Fruit fly (Drosophila melanogaster) whole organism, embryonic: ENCODE data around the gene CG12075.

ENCODE experiments used
- Atf-2 ChIP-seq: fragments of 200-800 bp; sonication (Bioruptor generic); optimal IDR thresholded peaks from 2 replicates; lab custom pipeline; 2016; ENCODE audit warnings: missing biosample characterization, missing genetic modification characterization
- B-H1 ChIP-seq: fragments of 200-800 bp; sonication (Bioruptor generic); IDR thresholded peaks from 3 replicates; pipeline ENCODE4 v1.3.6; 2022; ENCODE audit warnings: missing biosample characterization, missing genetic modification characterization
- Bteb2 ChIP-seq: fragments of 200-800 bp; sonication (Bioruptor generic); optimal IDR thresholded peaks from 2 replicates; lab custom pipeline; 2016; ENCODE audit warnings: missing biosample characterization, missing genetic modification characterization
- CG10267 ChIP-seq: fragments of 200-800 bp; sonication (Bioruptor generic); optimal IDR thresholded peaks from 2 replicates; lab custom pipeline; 2018; ENCODE audit warnings: missing biosample characterization, mild to moderate bottlenecking, missing genetic modification characterization, moderate library complexity
- CG13296 ChIP-seq: fragments of 200-800 bp; sonication (Bioruptor generic); optimal IDR thresholded peaks from 3 replicates; lab custom pipeline; 2018; ENCODE audit warnings: missing biosample characterization, mild to moderate bottlenecking, missing genetic modification characterization
- CG13894 ChIP-seq: fragments of 200-800 bp; sonication (Bioruptor generic); optimal IDR thresholded peaks from 3 replicates; lab custom pipeline; 2018; ENCODE audit warnings: missing biosample characterization, mild to moderate bottlenecking, missing genetic modification characterization, moderate library complexity
- CG1647 ChIP-seq: fragments of 200-800 bp; sonication (Bioruptor generic); optimal IDR thresholded peaks from 3 replicates; lab custom pipeline; 2016; ENCODE audit warnings: missing biosample characterization, missing genetic modification characterization
- CG17328 ChIP-seq: fragments of 200-800 bp; sonication (Bioruptor generic); IDR thresholded peaks from 2 replicates; pipeline ENCODE4 v1.3.6; 2022; ENCODE audit warnings: missing biosample characterization, missing genetic modification characterization
- CG17829 ChIP-seq: fragments of 200-800 bp; optimal IDR thresholded peaks from 2 replicates; lab custom pipeline; 2019; ENCODE audit warnings: missing biosample characterization, mild to moderate bottlenecking, missing genetic modification characterization, moderate library complexity
- CG18476 ChIP-seq: fragments of 200-800 bp; sonication (Bioruptor generic); optimal IDR thresholded peaks from 2 replicates; lab custom pipeline; 2016; ENCODE audit warnings: missing biosample characterization, mild to moderate bottlenecking, missing genetic modification characterization
- CG18599 ChIP-seq: fragments of 200-800 bp; sonication (Bioruptor generic); optimal IDR thresholded peaks from 3 replicates; lab custom pipeline; 2017; ENCODE audit warnings: missing biosample characterization, missing genetic modification characterization, mild to moderate bottlenecking, moderate library complexity, missing genetic modification reagents
- CG18764 ChIP-seq: fragments of 200-800 bp; sonication (Bioruptor generic); optimal IDR thresholded peaks from 3 replicates; lab custom pipeline; 2016; ENCODE audit warnings: missing biosample characterization, missing genetic modification characterization
- CG31365 ChIP-seq: fragments of 200-800 bp; sonication (Bioruptor generic); optimal IDR thresholded peaks from 2 replicates; lab custom pipeline; 2018; ENCODE audit warnings: missing biosample characterization, mild to moderate bottlenecking, missing genetic modification characterization
- CG3847 ChIP-seq: fragments of 200-800 bp; sonication (Bioruptor generic); IDR thresholded peaks from 2 replicates; pipeline ENCODE4 v1.3.6; 2022; ENCODE audit warnings: missing biosample characterization, missing genetic modification characterization
- CG3995 ChIP-seq: fragments of 200-800 bp; sonication (Bioruptor generic); optimal IDR thresholded peaks from 3 replicates; lab custom pipeline; 2016; ENCODE audit warnings: missing biosample characterization, missing genetic modification characterization
- CG42726 ChIP-seq: fragments of 200-800 bp; sonication (Bioruptor generic); IDR thresholded peaks from 2 replicates; pipeline ENCODE4 v1.3.6; 2022; ENCODE audit warnings: missing biosample characterization, missing genetic modification characterization; ENCODE audit not compliant: partially characterized antibody
- CG6791 ChIP-seq: fragments of 200-800 bp; sonication (Bioruptor generic); IDR thresholded peaks from 3 replicates; pipeline ENCODE4 v1.3.6; 2022; ENCODE audit warnings: missing biosample characterization, missing genetic modification characterization; ENCODE audit not compliant: partially characterized antibody
- CG7745 ChIP-seq: fragments of 200-800 bp; sonication (Bioruptor generic); optimal IDR thresholded peaks from 2 replicates; lab custom pipeline; 2018; ENCODE audit warnings: missing biosample characterization, mild to moderate bottlenecking, missing genetic modification characterization, moderate library complexity
- CG7987 ChIP-seq: fragments of 200-800 bp; sonication (Bioruptor generic); optimal IDR thresholded peaks from 2 replicates; lab custom pipeline; 2018; ENCODE audit warnings: missing biosample characterization, mild to moderate bottlenecking, missing genetic modification characterization, moderate library complexity
- CG9932 ChIP-seq: fragments of 200-800 bp; sonication (Bioruptor generic); IDR thresholded peaks from 2 replicates; pipeline ENCODE4 v1.3.6; 2022; ENCODE audit warnings: missing biosample characterization, missing genetic modification characterization
- Dbx ChIP-seq: fragments of 200-800 bp; sonication (Bioruptor generic); IDR thresholded peaks from 3 replicates; pipeline ENCODE4 v1.3.6; 2022; ENCODE audit warnings: missing biosample characterization, missing genetic modification characterization
- Deaf1 ChIP-seq: fragments of 200-800 bp; optimal IDR thresholded peaks from 3 replicates; lab custom pipeline; 2019; ENCODE audit warnings: missing biosample characterization, mild to moderate bottlenecking, missing genetic modification characterization, moderate library complexity
- Dp ChIP-seq: fragments of 200-800 bp; sonication (Bioruptor generic); optimal IDR thresholded peaks from 2 replicates; lab custom pipeline; 2018; ENCODE audit warnings: missing biosample characterization, mild to moderate bottlenecking, missing genetic modification characterization, moderate library complexity
- Dref ChIP-seq: fragments of 200-800 bp; sonication (Bioruptor generic); IDR thresholded peaks from 2 replicates; pipeline ENCODE4 v1.3.6; 2022; ENCODE audit warnings: missing biosample characterization, missing genetic modification characterization
- Fer3 ChIP-seq: fragments of 200-800 bp; sonication (Bioruptor generic); optimal IDR thresholded peaks from 2 replicates; lab custom pipeline; 2018; ENCODE audit warnings: missing biosample characterization, mild to moderate bottlenecking, missing genetic modification characterization, moderate library complexity
- HmgD ChIP-seq: fragments of 200-800 bp; sonication (Bioruptor generic); optimal IDR thresholded peaks from 3 replicates; lab custom pipeline; 2016; ENCODE audit warnings: missing biosample characterization, missing genetic modification characterization
- HmgZ ChIP-seq: fragments of 200-800 bp; sonication (Bioruptor generic); optimal IDR thresholded peaks from 2 replicates; lab custom pipeline; 2018; ENCODE audit warnings: missing biosample characterization, mild to moderate bottlenecking, missing genetic modification characterization
- Lhr ChIP-seq: fragments of 200-800 bp; sonication (Bioruptor generic); optimal IDR thresholded peaks from 3 replicates; lab custom pipeline; 2017; ENCODE audit warnings: mild to moderate bottlenecking, missing biosample characterization, missing genetic modification reagents, missing genetic modification characterization
- Med ChIP-seq: fragments of 200-800 bp; sonication (Bioruptor generic); peaks from one replicate; lab custom pipeline; 2016; ENCODE audit warnings: missing biosample characterization, missing genetic modification characterization, mild to moderate bottlenecking, inconsistent platforms, moderate library complexity
- NC2β ChIP-seq: fragments of 200-800 bp; sonication (Bioruptor generic); optimal IDR thresholded peaks from 2 replicates; lab custom pipeline; 2016; ENCODE audit warnings: missing biosample characterization, missing genetic modification characterization
- Ptx1 ChIP-seq: fragments of 200-800 bp; sonication (Bioruptor generic); IDR thresholded peaks from 2 replicates; pipeline ENCODE4 v1.3.6; 2022; ENCODE audit warnings: missing biosample characterization, missing genetic modification characterization
- Rfx ChIP-seq: fragments of 200-800 bp; sonication (Bioruptor generic); IDR thresholded peaks from 2 replicates; pipeline ENCODE4 v1.3.6; 2022; ENCODE audit warnings: missing biosample characterization, missing genetic modification characterization
- Sox102F ChIP-seq: fragments of 200-800 bp; sonication (Bioruptor generic); optimal IDR thresholded peaks from 2 replicates; lab custom pipeline; 2018; ENCODE audit warnings: missing biosample characterization, mild to moderate bottlenecking, missing genetic modification characterization, moderate library complexity
- Sry-δ ChIP-seq: fragments of 200-800 bp; sonication (Bioruptor generic); optimal IDR thresholded peaks from 2 replicates; lab custom pipeline; 2016; ENCODE audit warnings: missing biosample characterization, missing genetic modification characterization
- Xrp1 ChIP-seq: fragments of 200-800 bp; sonication (Bioruptor generic); IDR thresholded peaks from 2 replicates; pipeline ENCODE4 v1.3.6; 2022; ENCODE audit warnings: missing biosample characterization, missing genetic modification characterization
- dmrt99B ChIP-seq: fragments of 200-800 bp; sonication (Bioruptor generic); optimal IDR thresholded peaks from 2 replicates; lab custom pipeline; 2018; ENCODE audit warnings: missing biosample characterization, mild to moderate bottlenecking, missing genetic modification characterization, moderate library complexity
- fru ChIP-seq: fragments of >200 bp; optimal IDR thresholded peaks from 2 replicates; lab custom pipeline; 2017
- ham ChIP-seq: fragments of 200-800 bp; sonication (Bioruptor generic); IDR thresholded peaks from 2 replicates; pipeline ENCODE4 v1.3.6; 2022; ENCODE audit warnings: missing biosample characterization, missing genetic modification characterization
- nerfin-1 ChIP-seq: fragments of 200-800 bp; sonication (Bioruptor generic); optimal IDR thresholded peaks from 3 replicates; lab custom pipeline; 2019; ENCODE audit warnings: missing biosample characterization, mild to moderate bottlenecking, missing genetic modification characterization, moderate library complexity
- pan ChIP-seq, 4 experiments: fragments of >200 bp in 3 of 4; fragments of 200-800 bp in 1 of 4; sonication (Bioruptor generic) in 1 of 4; optimal IDR thresholded peaks in 3 of 4; IDR thresholded peaks in 1 of 4; 2 replicates each; pipeline versions ENCODE4 v1.3.6 to Lab custom; 2017 to 2022; ENCODE audit warnings: missing biosample characterization in 2 of 4, missing genetic modification characterization in 2 of 4, mixed read lengths in 1 of 4
- prd ChIP-seq, 3 experiments: fragments of >200 bp in 2 of 3; fragments of 200-800 bp in 1 of 3; sonication (Bioruptor generic) in 1 of 3; optimal IDR thresholded peaks in 2 of 3; IDR thresholded peaks in 1 of 3; 2 replicates in 2 of 3; 3 replicates in 1 of 3; pipeline versions ENCODE4 v1.3.6 to Lab custom; 2017 to 2022; ENCODE audit warnings: missing biosample characterization in 1 of 3, missing genetic modification characterization in 1 of 3
- rib ChIP-seq: fragments of 200-800 bp; sonication (Bioruptor generic); IDR thresholded peaks from 2 replicates; pipeline ENCODE4 v1.3.6; 2022; ENCODE audit warnings: missing biosample characterization, missing genetic modification characterization
- ro ChIP-seq: fragments of 200-800 bp; sonication (Bioruptor generic); IDR thresholded peaks from 2 replicates; pipeline ENCODE4 v1.3.6; 2022; ENCODE audit warnings: missing biosample characterization, missing genetic modification characterization
- sima ChIP-seq: fragments of 200-800 bp; sonication (Bioruptor generic); optimal IDR thresholded peaks from 2 replicates; lab custom pipeline; 2016; ENCODE audit warnings: missing biosample characterization, missing genetic modification characterization
- slou ChIP-seq: fragments of 200-800 bp; sonication (Bioruptor generic); optimal IDR thresholded peaks from 3 replicates; lab custom pipeline; 2016; ENCODE audit warnings: missing biosample characterization, missing genetic modification characterization
- toy ChIP-seq: fragments of 200-800 bp; sonication (Bioruptor generic); IDR thresholded peaks from 2 replicates; pipeline ENCODE4 v1.3.6; 2022; ENCODE audit warnings: missing biosample characterization, missing genetic modification characterization
- twi ChIP-seq: fragments of 200-800 bp; optimal IDR thresholded peaks from 2 replicates; lab custom pipeline; 2019; ENCODE audit warnings: missing biosample characterization, mild to moderate bottlenecking, missing genetic modification characterization, moderate library complexity
- unc-4 ChIP-seq: fragments of 200-800 bp; sonication (Bioruptor generic); IDR thresholded peaks from 2 replicates; pipeline ENCODE4 v1.3.6; 2022; ENCODE audit warnings: missing biosample characterization, missing genetic modification characterization; ENCODE audit not compliant: partially characterized antibody

CG12075 gene

DNA sequence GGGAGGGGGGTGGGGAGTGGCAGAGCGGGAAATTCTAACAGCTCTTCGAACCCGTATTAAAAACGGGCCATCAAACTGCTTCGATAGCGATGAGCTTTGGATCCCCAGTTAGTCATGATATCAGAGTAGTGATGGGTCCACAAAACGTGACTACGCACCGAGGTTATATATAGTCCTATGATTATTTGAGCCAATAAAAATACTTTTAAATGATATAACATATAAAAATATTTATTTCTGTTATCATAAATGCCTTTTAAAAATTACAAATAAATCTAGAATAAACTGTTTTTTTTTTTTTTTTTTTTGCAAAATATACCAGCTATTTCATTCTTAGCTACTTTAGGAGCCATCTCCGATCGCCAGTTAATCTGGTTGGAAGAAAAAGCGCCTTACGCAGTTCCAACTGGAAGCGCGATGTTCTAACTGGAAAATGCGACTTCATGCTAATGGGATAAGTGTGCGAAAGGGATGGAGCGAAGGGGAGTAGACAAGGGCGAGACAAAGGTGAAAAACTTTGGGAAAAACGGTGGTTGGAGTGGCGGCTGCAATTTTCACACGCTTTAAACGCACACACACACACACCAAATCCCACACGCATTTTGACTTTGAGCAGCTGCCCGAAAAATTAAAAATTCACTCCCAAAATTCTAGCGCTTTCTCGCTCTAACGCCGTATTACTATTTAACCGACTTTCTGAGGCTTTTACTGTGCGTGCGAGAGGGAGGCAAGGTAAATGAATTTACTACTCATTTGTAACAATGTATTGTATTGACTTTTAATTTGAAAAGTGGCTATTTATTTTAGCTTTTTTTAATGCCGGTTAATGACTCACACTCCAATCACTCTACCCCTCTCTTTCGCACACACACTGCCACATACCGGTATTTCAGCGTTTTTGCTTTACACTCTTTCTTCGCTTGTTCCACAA lies 59.0 kb downstream of the CG12075 start:
- TF ChIP-seq fru (no peak), CG18599 (GFP tag; lab: Kevin White, UChicago) (no peak), Atf-2 (GFP tag; lab: Kevin White, UChicago) (no peak), CG3995 (GFP tag; lab: Kevin White, UChicago) (peak; percentile 84), Sry-δ (GFP tag; lab: Kevin White, UChicago) (no peak), Deaf1 (no peak), Dp (no peak), CG7745 (peak; percentile 71), Lhr (GFP tag; lab: Kevin White, UChicago) (no peak), Ptx1 (no peak), sima (no peak), B-H1 (GFP tag; lab: Robert Waterston, UW) (no peak), CG13894 (tag; lab: Kevin White, UChicago) (no peak), CG42726 (GFP tag; lab: Robert Waterston, UW) (no peak), slou (GFP tag; lab: Kevin White, UChicago) (no peak), CG7987 (GFP tag; lab: Kevin White, UChicago) (no peak), CG1647 (GFP tag; lab: Kevin White, UChicago) (no peak), Med (GFP tag; lab: Kevin White, UChicago) (peak; percentile 47), CG31365 (tag; lab: Kevin White, UChicago) (no peak), ham (GFP tag; lab: Robert Waterston, UW) (no peak), nerfin-1 (tag; lab: Kevin White, UChicago) (no peak), rib (no peak), prd (optimal IDR thresholded peaks at IDR 0.05; lab: Kevin White, UChicago) (no peak), prd (GFP tag; IDR thresholded peaks at IDR 0.05; lab: Robert Waterston, UW) (no peak), Fer3 (no peak), CG17829 (tag; lab: Kevin White, UChicago) (peak; percentile 15), HmgD (GFP tag; lab: Kevin White, UChicago) (no peak), CG10267 (tag; lab: Kevin White, UChicago) (no peak), Xrp1 (GFP tag; lab: Robert Waterston, UW) (peak; percentile 39; the same call in 1 of the 2 replicates), CG18476 (GFP tag; lab: Kevin White, UChicago) (no peak), Sox102F (GFP tag; lab: Kevin White, UChicago) (no peak), NC2β (no peak), CG3847 (GFP tag; lab: Robert Waterston, UW) (no peak), CG6791 (GFP tag; lab: Robert Waterston, UW) (peak; percentile 9; the same call in 1 of the 3 replicates), Rfx (GFP tag; lab: Robert Waterston, UW) (0 out of 2 replicates have a peak, but pooled peaks have one; percentile 20), CG18764 (no peak), twi (no peak), Dref (GFP tag; lab: Robert Waterston, UW) (no peak), unc-4 (GFP tag; lab: Robert Waterston, UW) (no peak), CG13296 (GFP tag; lab: Kevin White, UChicago) (no peak), CG9932 (peak; percentile 60), toy (GFP tag; lab: Robert Waterston, UW) (no peak), Dbx (no peak), HmgZ (tag; lab: Kevin White, UChicago) (no peak), Bteb2 (GFP tag; lab: Kevin White, UChicago) (no peak), dmrt99B (tag; lab: Kevin White, UChicago) (no peak), ro (no peak), CG17328 (GFP tag; lab: Robert Waterston, UW) (no peak), pan (optimal IDR thresholded peaks at IDR 0.05; lab: Kevin White, UChicago) (no peak), pan (GFP tag; optimal IDR thresholded peaks at IDR 0.05 in 1 of 2, IDR thresholded peaks at IDR 0.05 in 1 of 2) (peak in 1 of 2 experiments; percentile 7)
